Fruit fly (Drosophila melanogaster) whole organism, embryonic: ENCODE measurements around the gene CG6790.
A peak's percentile ranks its signal among the peaks of the same experiment; 100 is the strongest.

ENCODE experiments used
- Ada2b ChIP-seq: fragments of 200-800 bp; sonication (Bioruptor generic); IDR thresholded peaks from 2 replicates; pipeline ENCODE4 v1.3.6; 2022; ENCODE audit warnings: missing biosample characterization, missing genetic modification characterization
- Antp ChIP-seq: fragments of 200-800 bp; sonication (Bioruptor generic); optimal IDR thresholded peaks from 3 replicates; lab custom pipeline; 2016; ENCODE audit warnings: missing biosample characterization, missing genetic modification characterization
- BEAF-32 ChIP-seq: fragments of 200-800 bp; sonication (Bioruptor generic); optimal IDR thresholded peaks from 3 replicates; lab custom pipeline; 2017; ENCODE audit warnings: missing biosample characterization, missing genetic modification characterization, mild to moderate bottlenecking, moderate library complexity, missing genetic modification reagents
- Bteb2 ChIP-seq: fragments of 200-800 bp; sonication (Bioruptor generic); optimal IDR thresholded peaks from 2 replicates; lab custom pipeline; 2016; ENCODE audit warnings: missing biosample characterization, missing genetic modification characterization
- CG10147 ChIP-seq: fragments of 200-800 bp; sonication (Bioruptor generic); optimal IDR thresholded peaks from 2 replicates; lab custom pipeline; 2019; ENCODE audit warnings: missing biosample characterization, mild to moderate bottlenecking, missing genetic modification characterization, moderate library complexity
- CG10979 ChIP-seq: fragments of 200-800 bp; sonication (Bioruptor generic); optimal IDR thresholded peaks from 2 replicates; lab custom pipeline; 2018; ENCODE audit warnings: missing biosample characterization, mild to moderate bottlenecking, missing genetic modification characterization, moderate library complexity
- CG11504 ChIP-seq: fragments of 200-800 bp; sonication (Bioruptor generic); optimal IDR thresholded peaks from 3 replicates; lab custom pipeline; 2019; ENCODE audit warnings: missing biosample characterization, mild to moderate bottlenecking, missing genetic modification characterization, moderate library complexity
- CG12391 ChIP-seq: fragments of 200-800 bp; sonication (Bioruptor generic); optimal IDR thresholded peaks from 3 replicates; lab custom pipeline; 2018; ENCODE audit warnings: missing biosample characterization, mild to moderate bottlenecking, missing genetic modification characterization, moderate library complexity
- CG12744 ChIP-seq: fragments of 200-800 bp; sonication (Bioruptor generic); optimal IDR thresholded peaks from 2 replicates; lab custom pipeline; 2016; ENCODE audit warnings: missing biosample characterization, missing genetic modification characterization
- CG13287 ChIP-seq: fragments of 200-800 bp; sonication (Bioruptor generic); IDR thresholded peaks from 2 replicates; pipeline ENCODE4 v1.3.6; 2022; ENCODE audit warnings: missing biosample characterization, missing genetic modification characterization; ENCODE audit not compliant: partially characterized antibody
- CG14441 ChIP-seq: fragments of 200-800 bp; sonication (Bioruptor generic); IDR thresholded peaks from 2 replicates; pipeline ENCODE4 v1.3.6; 2022; ENCODE audit warnings: missing biosample characterization, missing genetic modification characterization
- CG17568 ChIP-seq: fragments of 200-800 bp; sonication (Bioruptor generic); optimal IDR thresholded peaks from 2 replicates; lab custom pipeline; 2018; ENCODE audit warnings: missing biosample characterization, mild to moderate bottlenecking, missing genetic modification characterization, moderate library complexity
- CG17612 ChIP-seq: fragments of 200-800 bp; sonication (Bioruptor generic); IDR thresholded peaks from 2 replicates; pipeline ENCODE4 v1.3.6; 2022; ENCODE audit warnings: missing biosample characterization, missing genetic modification characterization
- CG2129 ChIP-seq: fragments of 200-800 bp; sonication (Bioruptor generic); IDR thresholded peaks from 2 replicates; pipeline ENCODE4 v1.3.6; 2022; ENCODE audit warnings: missing biosample characterization, missing genetic modification characterization; ENCODE audit not compliant: partially characterized antibody
- CG31365 ChIP-seq: fragments of 200-800 bp; sonication (Bioruptor generic); optimal IDR thresholded peaks from 2 replicates; lab custom pipeline; 2018; ENCODE audit warnings: missing biosample characterization, mild to moderate bottlenecking, missing genetic modification characterization
- CG32767 ChIP-seq: fragments of 200-800 bp; sonication (Bioruptor generic); IDR thresholded peaks from 2 replicates; pipeline ENCODE4 v1.3.6; 2022; ENCODE audit warnings: missing biosample characterization, missing genetic modification characterization
- CG34224 ChIP-seq: fragments of 200-800 bp; sonication (Bioruptor generic); IDR thresholded peaks from 3 replicates; pipeline ENCODE4 v1.3.6; 2022; ENCODE audit warnings: missing biosample characterization, missing genetic modification characterization; ENCODE audit not compliant: partially characterized antibody
- CG34376 ChIP-seq: fragments of 200-800 bp; sonication (Bioruptor generic); optimal IDR thresholded peaks from 2 replicates; lab custom pipeline; 2018; ENCODE audit warnings: missing biosample characterization, mild to moderate bottlenecking, missing genetic modification characterization
- CG3838 ChIP-seq: fragments of 200-800 bp; sonication (Bioruptor generic); optimal IDR thresholded peaks from 3 replicates; lab custom pipeline; 2016; ENCODE audit warnings: missing biosample characterization, missing genetic modification characterization
- CG4404 ChIP-seq: fragments of 200-800 bp; sonication (Bioruptor generic); IDR thresholded peaks from 2 replicates; pipeline ENCODE4 v1.3.6; 2022; ENCODE audit warnings: missing biosample characterization, missing genetic modification characterization
- CG7745 ChIP-seq: fragments of 200-800 bp; sonication (Bioruptor generic); optimal IDR thresholded peaks from 2 replicates; lab custom pipeline; 2018; ENCODE audit warnings: missing biosample characterization, mild to moderate bottlenecking, missing genetic modification characterization, moderate library complexity
- CG7963 ChIP-seq: fragments of 200-800 bp; sonication (Bioruptor generic); IDR thresholded peaks from 3 replicates; pipeline ENCODE4 v1.3.6; 2022; ENCODE audit warnings: missing biosample characterization, missing genetic modification characterization; ENCODE audit not compliant: partially characterized antibody
- CG9609 ChIP-seq: fragments of 200-800 bp; sonication (Bioruptor generic); optimal IDR thresholded peaks from 3 replicates; lab custom pipeline; 2016; ENCODE audit warnings: missing biosample characterization, missing genetic modification characterization
- Chrac-16 ChIP-seq: fragments of 200-800 bp; sonication (Bioruptor generic); optimal IDR thresholded peaks from 3 replicates; lab custom pipeline; 2016; ENCODE audit warnings: missing biosample characterization, missing genetic modification characterization
- D19A ChIP-seq: fragments of 200-800 bp; optimal IDR thresholded peaks from 3 replicates; lab custom pipeline; 2019; ENCODE audit warnings: missing biosample characterization, mild to moderate bottlenecking, missing genetic modification characterization, moderate library complexity
- Deaf1 ChIP-seq: fragments of 200-800 bp; optimal IDR thresholded peaks from 3 replicates; lab custom pipeline; 2019; ENCODE audit warnings: missing biosample characterization, mild to moderate bottlenecking, missing genetic modification characterization, moderate library complexity
- Fer2 ChIP-seq: fragments of 200-800 bp; sonication (Bioruptor generic); optimal IDR thresholded peaks from 2 replicates; lab custom pipeline; 2018; ENCODE audit warnings: missing biosample characterization, mild to moderate bottlenecking, missing genetic modification characterization, moderate library complexity
- Fer3 ChIP-seq: fragments of 200-800 bp; sonication (Bioruptor generic); optimal IDR thresholded peaks from 2 replicates; lab custom pipeline; 2018; ENCODE audit warnings: missing biosample characterization, mild to moderate bottlenecking, missing genetic modification characterization, moderate library complexity
- Nf-YC ChIP-seq: fragments of 200-800 bp; optimal IDR thresholded peaks from 3 replicates; lab custom pipeline; 2019; ENCODE audit warnings: missing biosample characterization, mild to moderate bottlenecking, missing genetic modification characterization, moderate library complexity
- PHDP ChIP-seq: fragments of 200-800 bp; sonication (Bioruptor generic); optimal IDR thresholded peaks from 3 replicates; lab custom pipeline; 2018; ENCODE audit warnings: missing biosample characterization, mild to moderate bottlenecking, missing genetic modification characterization, moderate library complexity
- Side ChIP-seq: fragments of 200-800 bp; sonication (Bioruptor generic); optimal IDR thresholded peaks from 2 replicates; lab custom pipeline; 2016; ENCODE audit warnings: missing biosample characterization, missing genetic modification characterization
- Usf ChIP-seq: fragments of 200-800 bp; sonication (Bioruptor generic); optimal IDR thresholded peaks from 2 replicates; lab custom pipeline; 2017; ENCODE audit warnings: missing genotype, missing biosample characterization, missing genetic modification characterization
- bsh ChIP-seq, 2 experiments: fragments of 200-800 bp; sonication (Bioruptor generic); optimal IDR thresholded peaks; 2 replicates each; lab custom pipeline; 2017 to 2018; ENCODE audit warnings: mild to moderate bottlenecking in 2 of 2, missing biosample characterization in 2 of 2, missing genetic modification characterization in 2 of 2, moderate library complexity in 1 of 2
- cato ChIP-seq: fragments of 200-800 bp; sonication (Bioruptor generic); optimal IDR thresholded peaks from 2 replicates; lab custom pipeline; 2016; ENCODE audit warnings: missing biosample characterization, missing genetic modification characterization, borderline replicate concordance
- corto ChIP-seq: fragments of 200-800 bp; sonication (Bioruptor generic); optimal IDR thresholded peaks from 2 replicates; lab custom pipeline; 2016; ENCODE audit warnings: missing biosample characterization, mild to moderate bottlenecking, missing genetic modification characterization, moderate library complexity
- fd3F ChIP-seq: fragments of 200-800 bp; sonication (Bioruptor generic); optimal IDR thresholded peaks from 2 replicates; lab custom pipeline; 2018; ENCODE audit warnings: missing biosample characterization, mild to moderate bottlenecking, missing genetic modification characterization, moderate library complexity
- fd96Cb ChIP-seq: fragments of 200-800 bp; sonication (Bioruptor generic); optimal IDR thresholded peaks from 2 replicates; lab custom pipeline; 2018; ENCODE audit warnings: missing biosample characterization, mild to moderate bottlenecking, missing genetic modification characterization, moderate library complexity
- jigr1 ChIP-seq: fragments of 200-800 bp; sonication (Bioruptor generic); IDR thresholded peaks from 3 replicates; pipeline ENCODE4 v1.3.6; 2022; ENCODE audit warnings: missing biosample characterization, missing genetic modification characterization
- jumu ChIP-seq: fragments of 200-800 bp; sonication (Bioruptor generic); optimal IDR thresholded peaks from 3 replicates; lab custom pipeline; 2016; ENCODE audit warnings: missing biosample characterization, missing genetic modification characterization
- mirr ChIP-seq: fragments of 200-800 bp; sonication (Bioruptor generic); optimal IDR thresholded peaks from 3 replicates; lab custom pipeline; 2018; ENCODE audit warnings: missing biosample characterization, mild to moderate bottlenecking, missing genetic modification characterization
- nau ChIP-seq: fragments of 200-800 bp; sonication (Bioruptor generic); optimal IDR thresholded peaks from 3 replicates; lab custom pipeline; 2017; ENCODE audit warnings: missing biosample characterization, mild to moderate bottlenecking, missing genetic modification characterization, missing genetic modification reagents
- nom ChIP-seq: fragments of 200-800 bp; sonication (Bioruptor generic); optimal IDR thresholded peaks from 2 replicates; lab custom pipeline; 2017; ENCODE audit warnings: missing biosample characterization, missing genetic modification characterization, mild to moderate bottlenecking, moderate library complexity, missing genetic modification reagents
- otp ChIP-seq: fragments of 200-800 bp; sonication (Bioruptor generic); IDR thresholded peaks from 3 replicates; pipeline ENCODE4, ENCODE4 v1.3.6; 2022; ENCODE audit warnings: missing biosample characterization, missing genetic modification characterization
- p53 ChIP-seq: fragments of 200-800 bp; sonication (Bioruptor generic); optimal IDR thresholded peaks from 2 replicates; lab custom pipeline; 2016; ENCODE audit warnings: missing biosample characterization, missing genetic modification characterization
- pho ChIP-seq: fragments of 200-800 bp; sonication (Bioruptor generic); optimal IDR thresholded peaks from 2 replicates; lab custom pipeline; 2016; ENCODE audit warnings: missing biosample characterization, missing genetic modification characterization
- repo ChIP-seq: fragments of 200-800 bp; sonication (Bioruptor generic); optimal IDR thresholded peaks from 2 replicates; lab custom pipeline; 2016; ENCODE audit warnings: missing biosample characterization, missing genetic modification characterization
- seq ChIP-seq: fragments of 200-800 bp; sonication (Bioruptor generic); IDR thresholded peaks from 2 replicates; pipeline ENCODE4 v1.3.6; 2022; ENCODE audit warnings: missing biosample characterization, missing genetic modification characterization
- wdn ChIP-seq: fragments of 200-800 bp; sonication (Bioruptor generic); IDR thresholded peaks from 2 replicates; pipeline ENCODE4 v1.3.6; 2022; ENCODE audit warnings: missing biosample characterization, missing genetic modification characterization

Gene CG6790

dm6 chr3R:11562326-11563109 is 16.0 kb downstream of the CG6790 start (continued):
- TF ChIP-seq CG31365 (tag; lab: Kevin White, UChicago) (peak; percentile 77), otp (GFP tag; lab: Robert Waterston, UW) (peak; percentile 85), fd3F (GFP tag; lab: Kevin White, UChicago) (peak; percentile 88), mirr (peak; percentile 71), fd96Cb (peak; percentile 89), CG12391 (tag; lab: Kevin White, UChicago) (peak; percentile 86), p53 (GFP tag; lab: Kevin White, UChicago) (peak; percentile 48), Deaf1 (tag; lab: Kevin White, UChicago) (peak; percentile 80), jigr1 (GFP tag; lab: Robert Waterston, UW) (peak; percentile 84; the same call in 2 of the 3 replicates), D19A (tag; lab: Kevin White, UChicago) (peak; percentile 89), CG7963 (GFP tag; lab: Robert Waterston, UW) (no peak), CG4404 (GFP tag; lab: Robert Waterston, UW) (peak; percentile 83), CG17612 (peak; percentile 77), CG12744 (GFP tag; lab: Kevin White, UChicago) (peak; percentile 79), Usf (GFP tag; lab: Kevin White, UChicago) (peak; percentile 66), CG34224 (no peak), nom (GFP tag; lab: Kevin White, UChicago) (peak; percentile 90), seq (GFP tag; lab: Robert Waterston, UW) (peak; percentile 78), CG11504 (tag; lab: Kevin White, UChicago) (peak; percentile 95), CG17568 (GFP tag; lab: Kevin White, UChicago) (peak; percentile 76), CG10147 (GFP tag; lab: Kevin White, UChicago) (peak; percentile 90), Chrac-16 (GFP tag; lab: Kevin White, UChicago) (peak; percentile 83), Antp (GFP tag; lab: Kevin White, UChicago) (peak; percentile 95), nau (peak; percentile 91), corto (GFP tag; lab: Kevin White, UChicago) (peak; percentile 90), CG32767 (GFP tag; lab: Robert Waterston, UW) (peak; percentile 68; the same call in 1 of the 2 replicates), CG14441 (GFP tag; lab: Robert Waterston, UW) (peak; percentile 95), CG9609 (GFP tag; lab: Kevin White, UChicago) (peak; percentile 86), repo (peak; percentile 88), cato (peak; percentile 40), CG34376 (GFP tag; lab: Kevin White, UChicago) (peak; percentile 96), BEAF-32 (no peak), Ada2b (GFP tag; lab: Robert Waterston, UW) (peak; percentile 92), Nf-YC (peak; percentile 88), CG13287 (GFP tag; lab: Robert Waterston, UW) (no peak; the same call in 1 of the 2 replicates), CG7745 (tag; lab: Kevin White, UChicago) (no peak), CG3838 (GFP tag; lab: Kevin White, UChicago) (peak; percentile 38), wdn (GFP tag; lab: Robert Waterston, UW) (peak; percentile 88), Side (peak; percentile 95), Fer2 (tag; lab: Kevin White, UChicago) (peak; percentile 87), Bteb2 (GFP tag; lab: Kevin White, UChicago) (peak; percentile 83), jumu (GFP tag; lab: Kevin White, UChicago) (peak; percentile 96), pho (GFP tag; lab: Kevin White, UChicago) (peak; percentile 86), Fer3 (peak; percentile 94), PHDP (tag; lab: Kevin White, UChicago) (peak; percentile 90), CG2129 (GFP tag; lab: Robert Waterston, UW) (no peak), bsh (GFP tag; optimal IDR thresholded peaks at IDR 0.05; lab: Kevin White, UChicago) (peak; percentile 80 to 89), CG10979 (tag; lab: Kevin White, UChicago) (peak; percentile 91)
